Fruit fly (Drosophila melanogaster) whole organism, embryonic: ENCODE measurements around the gene Pex11c.

Experiments
- Aef1 ChIP-seq: fragments of 200-800 bp; sonication (Bioruptor generic); IDR thresholded peaks from 3 replicates; pipeline ENCODE4 v1.3.6; 2022; ENCODE audit warnings: missing biosample characterization, missing genetic modification characterization
- Atf-2 ChIP-seq: fragments of 200-800 bp; sonication (Bioruptor generic); optimal IDR thresholded peaks from 2 replicates; lab custom pipeline; 2016; ENCODE audit warnings: missing biosample characterization, missing genetic modification characterization
- Atf3 ChIP-seq: fragments of 200-800 bp; sonication (Bioruptor generic); optimal IDR thresholded peaks from 3 replicates; lab custom pipeline; 2016; ENCODE audit warnings: missing biosample characterization, missing genetic modification characterization
- C15 ChIP-seq: fragments of 200-800 bp; sonication (Bioruptor generic); IDR thresholded peaks from 3 replicates; pipeline ENCODE4 v1.3.6; 2022; ENCODE audit warnings: missing biosample characterization, missing genetic modification characterization
- CG13424 ChIP-seq: fragments of 200-800 bp; sonication (Bioruptor generic); optimal IDR thresholded peaks from 2 replicates; lab custom pipeline; 2019; ENCODE audit warnings: missing biosample characterization, mild to moderate bottlenecking, missing genetic modification characterization, moderate library complexity
- CG14710 ChIP-seq: fragments of 200-800 bp; sonication (Bioruptor generic); optimal IDR thresholded peaks from 3 replicates; lab custom pipeline; 2019; ENCODE audit warnings: missing biosample characterization, mild to moderate bottlenecking, missing genetic modification characterization, moderate library complexity
- CG15601 ChIP-seq: fragments of 200-800 bp; sonication (Bioruptor generic); optimal IDR thresholded peaks from 3 replicates; lab custom pipeline; 2019; ENCODE audit warnings: missing biosample characterization, mild to moderate bottlenecking, missing genetic modification characterization, moderate library complexity
- CG17802 ChIP-seq: fragments of 200-800 bp; sonication (Bioruptor generic); optimal IDR thresholded peaks from 2 replicates; lab custom pipeline; 2018; ENCODE audit warnings: missing biosample characterization, mild to moderate bottlenecking, missing genetic modification characterization, moderate library complexity
- CG18262 ChIP-seq: fragments of 200-800 bp; optimal IDR thresholded peaks from 3 replicates; lab custom pipeline; 2019; ENCODE audit warnings: missing biosample characterization, mild to moderate bottlenecking, missing genetic modification characterization, moderate library complexity
- CG18764 ChIP-seq: fragments of 200-800 bp; sonication (Bioruptor generic); optimal IDR thresholded peaks from 3 replicates; lab custom pipeline; 2016; ENCODE audit warnings: missing biosample characterization, missing genetic modification characterization
- CG4730 ChIP-seq: fragments of 200-800 bp; sonication (Bioruptor generic); IDR thresholded peaks from 2 replicates; pipeline ENCODE4 v1.3.6; 2022; ENCODE audit warnings: missing biosample characterization, missing genetic modification characterization
- CG6654 ChIP-seq: fragments of 200-800 bp; sonication (Bioruptor generic); optimal IDR thresholded peaks from 2 replicates; lab custom pipeline; 2017; ENCODE audit warnings: missing biosample characterization, mild to moderate bottlenecking, missing genetic modification characterization
- CG6765 ChIP-seq: fragments of 200-800 bp; sonication (Bioruptor generic); optimal IDR thresholded peaks from 3 replicates; lab custom pipeline; 2017; ENCODE audit warnings: missing biosample characterization, mild to moderate bottlenecking, missing genetic modification characterization
- CG7357 ChIP-seq: fragments of 200-800 bp; sonication (Bioruptor generic); IDR thresholded peaks from 3 replicates; pipeline ENCODE4 v1.3.6; 2022; ENCODE audit warnings: missing biosample characterization, missing genetic modification characterization
- CG7987 ChIP-seq: fragments of 200-800 bp; sonication (Bioruptor generic); optimal IDR thresholded peaks from 2 replicates; lab custom pipeline; 2018; ENCODE audit warnings: missing biosample characterization, mild to moderate bottlenecking, missing genetic modification characterization, moderate library complexity
- CG8359 ChIP-seq: fragments of 200-800 bp; sonication (Bioruptor generic); optimal IDR thresholded peaks from 2 replicates; lab custom pipeline; 2017; ENCODE audit warnings: missing biosample characterization, mild to moderate bottlenecking, missing genetic modification characterization, borderline replicate concordance
- CHES-1-like ChIP-seq: fragments of 200-800 bp; sonication (Bioruptor generic); optimal IDR thresholded peaks from 2 replicates; lab custom pipeline; 2016; ENCODE audit warnings: missing biosample characterization, missing genetic modification characterization
- Chrac-16 ChIP-seq: fragments of 200-800 bp; sonication (Bioruptor generic); optimal IDR thresholded peaks from 3 replicates; lab custom pipeline; 2016; ENCODE audit warnings: missing biosample characterization, missing genetic modification characterization
- CoRest ChIP-seq: fragments of 200-800 bp; sonication (Bioruptor generic); optimal IDR thresholded peaks from 3 replicates; lab custom pipeline; 2018; ENCODE audit warnings: missing biosample characterization, mild to moderate bottlenecking, missing genetic modification characterization, moderate library complexity
- D19A ChIP-seq: fragments of 200-800 bp; optimal IDR thresholded peaks from 3 replicates; lab custom pipeline; 2019; ENCODE audit warnings: missing biosample characterization, mild to moderate bottlenecking, missing genetic modification characterization, moderate library complexity
- Jarid2 ChIP-seq: fragments of 200-800 bp; sonication (Bioruptor generic); optimal IDR thresholded peaks from 3 replicates; lab custom pipeline; 2017; ENCODE audit warnings: mild to moderate bottlenecking, missing biosample characterization, missing genetic modification reagents, missing genetic modification characterization
- MESR4 ChIP-seq: fragments of 200-800 bp; sonication (Bioruptor generic); optimal IDR thresholded peaks from 2 replicates; lab custom pipeline; 2018; ENCODE audit warnings: missing biosample characterization, mild to moderate bottlenecking, missing genetic modification characterization, moderate library complexity
- Meics ChIP-seq: fragments of 200-800 bp; sonication (Bioruptor generic); optimal IDR thresholded peaks from 2 replicates; lab custom pipeline; 2017; ENCODE audit warnings: missing biosample characterization, mild to moderate bottlenecking, missing genetic modification characterization
- Mes4 ChIP-seq: fragments of 200-800 bp; sonication (Bioruptor generic); optimal IDR thresholded peaks from 2 replicates; lab custom pipeline; 2016; ENCODE audit warnings: missing biosample characterization, missing genetic modification characterization
- Neu2 ChIP-seq: fragments of 200-800 bp; sonication (Bioruptor generic); optimal IDR thresholded peaks from 3 replicates; lab custom pipeline; 2016; ENCODE audit warnings: missing biosample characterization, missing genetic modification characterization, borderline replicate concordance
- Nf-YB ChIP-seq: fragments of 200-800 bp; sonication (Bioruptor generic); optimal IDR thresholded peaks from 3 replicates; lab custom pipeline; 2019; ENCODE audit warnings: missing biosample characterization, mild to moderate bottlenecking, missing genetic modification characterization, moderate library complexity
- Sox102F ChIP-seq: fragments of 200-800 bp; sonication (Bioruptor generic); optimal IDR thresholded peaks from 2 replicates; lab custom pipeline; 2018; ENCODE audit warnings: missing biosample characterization, mild to moderate bottlenecking, missing genetic modification characterization, moderate library complexity
- Taf1 ChIP-seq: fragments of 200-800 bp; sonication (Bioruptor generic); IDR thresholded peaks from 2 replicates; pipeline ENCODE4 v1.3.6; 2022; ENCODE audit warnings: missing biosample characterization, missing genetic modification characterization
- ac ChIP-seq: fragments of 200-800 bp; sonication (Bioruptor generic); optimal IDR thresholded peaks from 3 replicates; lab custom pipeline; 2017; ENCODE audit warnings: missing biosample characterization, mild to moderate bottlenecking, missing genetic modification characterization
- cg ChIP-seq: fragments of 200-800 bp; sonication (Bioruptor generic); optimal IDR thresholded peaks from 3 replicates; lab custom pipeline; 2019; ENCODE audit warnings: missing biosample characterization, mild to moderate bottlenecking, missing genetic modification characterization, moderate library complexity
- chn ChIP-seq: fragments of 200-800 bp; sonication (Bioruptor generic); optimal IDR thresholded peaks from 2 replicates; lab custom pipeline; 2016; ENCODE audit warnings: missing biosample characterization, missing genetic modification characterization
- ci ChIP-seq: fragments of 200-800 bp; sonication (Bioruptor generic); IDR thresholded peaks from 3 replicates; pipeline ENCODE4 v1.3.6; 2022; ENCODE audit warnings: missing biosample characterization, missing genetic modification characterization
- da ChIP-seq: fragments of 200-800 bp; sonication (Bioruptor generic); optimal IDR thresholded peaks from 2 replicates; lab custom pipeline; 2016; ENCODE audit warnings: missing biosample characterization, missing genetic modification characterization
- esg ChIP-seq: fragments of 200-800 bp; sonication (Bioruptor generic); conservative IDR thresholded peaks from 2 replicates; pipeline ENCODE4 v1.3.6; 2022; ENCODE audit warnings: missing biosample characterization, missing genetic modification characterization
- ftz-f1 ChIP-seq: fragments of 200-800 bp; sonication (Bioruptor generic); optimal IDR thresholded peaks from 2 replicates; lab custom pipeline; 2016; ENCODE audit warnings: missing biosample characterization, missing genetic modification characterization
- gcm2 ChIP-seq: fragments of 200-800 bp; sonication (Bioruptor generic); optimal IDR thresholded peaks from 2 replicates; lab custom pipeline; 2016; ENCODE audit warnings: missing biosample characterization, missing genetic modification characterization
- grau ChIP-seq: fragments of 200-800 bp; optimal IDR thresholded peaks from 3 replicates; lab custom pipeline; 2019; ENCODE audit warnings: missing biosample characterization, mild to moderate bottlenecking, missing genetic modification characterization, moderate library complexity
- ham ChIP-seq: fragments of 200-800 bp; sonication (Bioruptor generic); IDR thresholded peaks from 2 replicates; pipeline ENCODE4 v1.3.6; 2022; ENCODE audit warnings: missing biosample characterization, missing genetic modification characterization
- hkb ChIP-seq, 2 experiments: fragments of 200-800 bp in 1 of 2; fragments of >200 bp in 1 of 2; sonication (Bioruptor generic) in 1 of 2; IDR thresholded peaks in 1 of 2; optimal IDR thresholded peaks in 1 of 2; 2 replicates each; pipeline versions ENCODE4 v1.3.6 to Lab custom; 2017 to 2022; ENCODE audit warnings: missing biosample characterization in 1 of 2, missing genetic modification characterization in 1 of 2
- lilli ChIP-seq: fragments of 200-800 bp; sonication (Bioruptor generic); optimal IDR thresholded peaks from 3 replicates; lab custom pipeline; 2016; ENCODE audit warnings: missing biosample characterization, missing genetic modification characterization
- nmo ChIP-seq: fragments of 200-800 bp; sonication (Bioruptor generic); optimal IDR thresholded peaks from 2 replicates; lab custom pipeline; 2018; ENCODE audit warnings: missing biosample characterization, mild to moderate bottlenecking, missing genetic modification characterization, moderate library complexity
- org-1 ChIP-seq: fragments of 200-800 bp; sonication (Bioruptor generic); optimal IDR thresholded peaks from 2 replicates; lab custom pipeline; 2017; ENCODE audit warnings: missing biosample characterization, missing genetic modification characterization
- peb ChIP-seq: fragments of 200-800 bp; sonication (Bioruptor generic); IDR thresholded peaks from 2 replicates; pipeline ENCODE4 v1.3.6; 2022; ENCODE audit warnings: missing biosample characterization, missing genetic modification characterization
- pita ChIP-seq: fragments of 200-800 bp; sonication (Bioruptor generic); optimal IDR thresholded peaks from 2 replicates; lab custom pipeline; 2017; ENCODE audit warnings: missing biosample characterization, mild to moderate bottlenecking, missing genetic modification characterization
- seq ChIP-seq: fragments of 200-800 bp; sonication (Bioruptor generic); IDR thresholded peaks from 2 replicates; pipeline ENCODE4 v1.3.6; 2022; ENCODE audit warnings: missing biosample characterization, missing genetic modification characterization
- slou ChIP-seq: fragments of 200-800 bp; sonication (Bioruptor generic); optimal IDR thresholded peaks from 3 replicates; lab custom pipeline; 2016; ENCODE audit warnings: missing biosample characterization, missing genetic modification characterization
- stwl ChIP-seq: fragments of 200-800 bp; sonication (Bioruptor generic); optimal IDR thresholded peaks from 3 replicates; lab custom pipeline; 2018; ENCODE audit warnings: missing biosample characterization, mild to moderate bottlenecking, missing genetic modification characterization, moderate library complexity
- tx ChIP-seq: fragments of 200-800 bp; sonication (Bioruptor generic); optimal IDR thresholded peaks from 2 replicates; lab custom pipeline; 2016; ENCODE audit warnings: missing biosample characterization, missing genetic modification characterization
- zen2 ChIP-seq: fragments of 200-800 bp; sonication (Bioruptor generic); IDR thresholded peaks from 3 replicates; pipeline ENCODE4 v1.3.6; 2022; ENCODE audit warnings: missing biosample characterization, missing genetic modification characterization; ENCODE audit not compliant: partially characterized antibody

Pex11c gene

dm6 chr3R:23300091-23300918 lies 42.1 kb downstream of the Pex11c start (continued):
- TF ChIP-seq ci (GFP tag; lab: Robert Waterston, UW) (0 out of 3 replicates have a peak, but pooled peaks have one; percentile 45), gcm2 (GFP tag; lab: Kevin White, UChicago) (no peak), MESR4 (GFP tag; lab: Kevin White, UChicago) (no peak), Chrac-16 (GFP tag; lab: Kevin White, UChicago) (peak; percentile 68), CG6654 (no peak), cg (GFP tag; lab: Kevin White, UChicago) (peak; percentile 56), peb (no peak), Atf-2 (GFP tag; lab: Kevin White, UChicago) (peak; percentile 10), CG7357 (GFP tag; lab: Robert Waterston, UW) (no peak), ham (no peak), zen2 (GFP tag; lab: Robert Waterston, UW) (no peak), Meics (GFP tag; lab: Kevin White, UChicago) (no peak), org-1 (GFP tag; lab: Kevin White, UChicago) (peak; percentile 30), nmo (GFP tag; lab: Kevin White, UChicago) (no peak), Atf3 (GFP tag; lab: Kevin White, UChicago) (peak; percentile 31), CG13424 (peak; percentile 16), D19A (tag; lab: Kevin White, UChicago) (peak; percentile 39), da (GFP tag; lab: Kevin White, UChicago) (no peak), seq (no peak), CG6765 (GFP tag; lab: Kevin White, UChicago) (no peak), tx (GFP tag; lab: Kevin White, UChicago) (peak; percentile 27), stwl (no peak), ftz-f1 (GFP tag; lab: Kevin White, UChicago) (no peak), CoRest (tag; lab: Kevin White, UChicago) (peak; percentile 37), chn (peak; percentile 57), grau (tag; lab: Kevin White, UChicago) (peak; percentile 47), CG4730 (GFP tag; lab: Robert Waterston, UW) (no peak), Taf1 (GFP tag; lab: Robert Waterston, UW) (no peak), CG18262 (tag; lab: Kevin White, UChicago) (peak; percentile 60), C15 (no peak), Aef1 (GFP tag; lab: Robert Waterston, UW) (no peak), Jarid2 (GFP tag; lab: Kevin White, UChicago) (no peak), CG8359 (GFP tag; lab: Kevin White, UChicago) (no peak), Sox102F (GFP tag; lab: Kevin White, UChicago) (peak; percentile 32), CG17802 (tag; lab: Kevin White, UChicago) (no peak), CG7987 (GFP tag; lab: Kevin White, UChicago) (no peak), slou (GFP tag; lab: Kevin White, UChicago) (no peak), Mes4 (GFP tag; lab: Kevin White, UChicago) (peak; percentile 41), hkb (optimal IDR thresholded peaks at IDR 0.05; lab: Kevin White, UChicago) (no peak), hkb (GFP tag; IDR thresholded peaks at IDR 0.05; lab: Robert Waterston, UW) (no peak), CHES-1-like (GFP tag; lab: Kevin White, UChicago) (peak; percentile 3), pita (GFP tag; lab: Kevin White, UChicago) (no peak), ac (GFP tag; lab: Kevin White, UChicago) (peak; percentile 65), CG14710 (tag; lab: Kevin White, UChicago) (peak; percentile 11), Nf-YB (GFP tag; lab: Kevin White, UChicago) (peak; percentile 17), CG18764 (no peak), lilli (GFP tag; lab: Kevin White, UChicago) (peak; percentile 45), esg (GFP tag; lab: Robert Waterston, UW) (no peak), Neu2 (GFP tag; lab: Kevin White, UChicago) (no peak), CG15601 (peak; percentile 42)
